Worm (Caenorhabditis elegans): Measurements from ENCODE around the gene glc-3.
A peak's percentile ranks its signal among the peaks of the same experiment; 100 is the strongest.

The glc-3 gene

ce11 chrV:5454955-5455354 is 1.4 kb upstream of the glc-3 start:
- no peak for TF ChIP-seq dao-5 (tag; optimal IDR thresholded peaks at IDR 0.05)
- TF ChIP-seq W03F9.2 (tag; optimal IDR thresholded peaks at IDR 0.05) = no peak
- TF ChIP-seq him-1 (tag; optimal IDR thresholded peaks at IDR 0.05) = no peak

- TF ChIP-seq W03F9.2 (tag; optimal IDR thresholded peaks at IDR 0.05) = no peak
- TF ChIP-seq him-1 (tag; optimal IDR thresholded peaks at IDR 0.05) = no peak
Measured at ce11 chrV:5450742-5451141, 2.8 kb downstream of the glc-3 start.

- TF ChIP-seq him-1 (tag; optimal IDR thresholded peaks at IDR 0.05) (no peak), W03F9.2 (tag; optimal IDR thresholded peaks at IDR 0.05) (no peak), dao-5 (tag; optimal IDR thresholded peaks at IDR 0.05) (no peak)
Measured at ce11 chrV:5447057-5447456, 6.5 kb downstream of the glc-3 start.

ce11 chrV:5445839-5446238 is 7.7 kb downstream of the glc-3 start, which contains the start of gene F08F3.1:
F08F3.1 (plus strand) TSS chrV:5446139.
- TF ChIP-seq him-1 (tag; optimal IDR thresholded peaks at IDR 0.05) (no peak), dao-5 (tag; optimal IDR thresholded peaks at IDR 0.05) (no peak), W03F9.2 (tag; optimal IDR thresholded peaks at IDR 0.05) (no peak)

ce11 chrV:5444037-5444436 is 9.5 kb downstream of the glc-3 start:
- TF ChIP-seq him-1 (tag; optimal IDR thresholded peaks at IDR 0.05) = no peak
- TF ChIP-seq W03F9.2 (tag; optimal IDR thresholded peaks at IDR 0.05) = no peak
- no peak for TF ChIP-seq dao-5 (tag; optimal IDR thresholded peaks at IDR 0.05)

- TF ChIP-seq him-1 (tag; optimal IDR thresholded peaks at IDR 0.05) (no peak), W03F9.2 (tag; optimal IDR thresholded peaks at IDR 0.05) (no peak), dao-5 (tag; optimal IDR thresholded peaks at IDR 0.05) (no peak)
Measured at ce11 chrV:5442366-5442765, 11.1 kb downstream of the glc-3 start.

ce11 chrV:5439068-5439467 is 14.4 kb downstream of the glc-3 start, which contains the start of gene snpc-1.3:
snpc-1.3 (minus strand) TSS chrV:5439168.
- TF ChIP-seq W03F9.2 (tag; optimal IDR thresholded peaks at IDR 0.05) (no peak), dao-5 (tag; optimal IDR thresholded peaks at IDR 0.05) (no peak), him-1 (tag; optimal IDR thresholded peaks at IDR 0.05) (no peak)

- TF ChIP-seq W03F9.2 (tag; optimal IDR thresholded peaks at IDR 0.05) (peak; percentile 58), dao-5 (tag; optimal IDR thresholded peaks at IDR 0.05) (no peak), him-1 (tag; optimal IDR thresholded peaks at IDR 0.05) (no peak)
Measured at ce11 chrV:5433020-5433419, 20.5 kb downstream of the glc-3 start, which contains the start of gene acl-6. acl-6 (plus strand) TSS chrV:5433386.

- no peak for TF ChIP-seq W03F9.2 (tag; optimal IDR thresholded peaks at IDR 0.05)
- TF ChIP-seq him-1 (tag; optimal IDR thresholded peaks at IDR 0.05) = no peak
- TF ChIP-seq dao-5 (tag; optimal IDR thresholded peaks at IDR 0.05) = no peak
Measured at ce11 chrV:5432499-5432898, 21.0 kb downstream of the glc-3 start, which contains the start of gene F08F3.8. F08F3.8 (minus strand) TSS chrV:5432599.

ce11 chrV:5427860-5428259 is 25.7 kb downstream of the glc-3 start, which contains the start of gene rhr-1:
rhr-1 (plus strand) TSS chrV:5428160.
- no peak for TF ChIP-seq W03F9.2 (tag; optimal IDR thresholded peaks at IDR 0.05)
- TF ChIP-seq him-1 (tag; optimal IDR thresholded peaks at IDR 0.05) = no peak
- TF ChIP-seq dao-5 (tag; optimal IDR thresholded peaks at IDR 0.05) = no peak

- TF ChIP-seq him-1 (tag; optimal IDR thresholded peaks at IDR 0.05) (no peak), dao-5 (tag; optimal IDR thresholded peaks at IDR 0.05) (no peak), W03F9.2 (tag; optimal IDR thresholded peaks at IDR 0.05) (no peak)
Measured at ce11 chrV:5426337-5426736, 27.2 kb downstream of the glc-3 start.

- TF ChIP-seq W03F9.2 (tag; optimal IDR thresholded peaks at IDR 0.05) (no peak), him-1 (tag; optimal IDR thresholded peaks at IDR 0.05) (no peak), dao-5 (tag; optimal IDR thresholded peaks at IDR 0.05) (no peak)
Measured at ce11 chrV:5425008-5425407, 28.5 kb downstream of the glc-3 start.

- TF ChIP-seq W03F9.2 (tag; optimal IDR thresholded peaks at IDR 0.05) (no peak), him-1 (tag; optimal IDR thresholded peaks at IDR 0.05) (no peak)
Measured at ce11 chrV:5423120-5423519, 30.4 kb downstream of the glc-3 start, which contains the start of gene cyp-14A5. cyp-14A5 (minus strand) TSS chrV:5423282.

- TF ChIP-seq him-1 (tag; optimal IDR thresholded peaks at IDR 0.05) (no peak), W03F9.2 (tag; optimal IDR thresholded peaks at IDR 0.05) (no peak), dao-5 (tag; optimal IDR thresholded peaks at IDR 0.05) (no peak)
Measured at ce11 chrV:5419915-5420314, 33.6 kb downstream of the glc-3 start, which contains the start of gene F08F3.6. F08F3.6 (minus strand) TSS chrV:5420067.

ce11 chrV:5412808-5413405 is 40.6 kb downstream of the glc-3 start, which contains the start of gene F08F3.10:
F08F3.10 (plus strand) TSS chrV:5413355.
- no peak for TF ChIP-seq dao-5 (tag; optimal IDR thresholded peaks at IDR 0.05)
- TF ChIP-seq W03F9.2 (tag; optimal IDR thresholded peaks at IDR 0.05) = no peak
- no peak for TF ChIP-seq him-1 (tag; optimal IDR thresholded peaks at IDR 0.05)

Measured in whole organism, L4/young adult.